Fruit fly (Drosophila melanogaster): ENCODE measurements around the gene ATPsynepsilonL.

The ATPsynepsilonL gene

dm6 chr3R:10086222-10086621, 35.4 kb upstream of the ATPsynepsilonL start:
- TF ChIP-seq tai (GFP tag; optimal IDR thresholded peaks at IDR 0.05) = no peak
- TF ChIP-seq HLH106 (tag; optimal IDR thresholded peaks at IDR 0.05) = no peak
- no peak for TF ChIP-seq N (GFP tag; optimal IDR thresholded peaks at IDR 0.05)
- TF ChIP-seq br (GFP tag; optimal IDR thresholded peaks at IDR 0.05) = no peak

- TF ChIP-seq tai (GFP tag; optimal IDR thresholded peaks at IDR 0.05) = peak; percentile 18
- TF ChIP-seq lola (GFP tag; optimal IDR thresholded peaks at IDR 0.05) = no peak
- TF ChIP-seq woc (GFP tag; optimal IDR thresholded peaks at IDR 0.05) = no peak
- no peak for TF ChIP-seq dl (GFP tag; optimal IDR thresholded peaks at IDR 0.05; ENCODE audit: insufficient read depth in 1 of 2, partially characterized antibody in 2 of 2)
- no peak for TF ChIP-seq dsf (GFP tag; optimal IDR thresholded peaks at IDR 0.05; ENCODE audit: borderline replicate concordance)
These were observed 34.9 kb upstream of the ATPsynepsilonL start for dm6 chr3R:10086683-10087082.

dm6 chr3R:10087206-10087927, 34.2 kb upstream of the ATPsynepsilonL start:
- TF ChIP-seq CG32264 (GFP tag; optimal IDR thresholded peaks at IDR 0.05) = peak; percentile 54
- peak; percentile 69 for TF ChIP-seq Mio (GFP tag; optimal IDR thresholded peaks at IDR 0.05)
- TF ChIP-seq Sp1 (GFP tag; optimal IDR thresholded peaks at IDR 0.05) = peak; percentile 84
- peak; percentile 53 for TF ChIP-seq sage (GFP tag; optimal IDR thresholded peaks at IDR 0.05)
- peak; percentile 69 for TF ChIP-seq dmrt93B (GFP tag; optimal IDR thresholded peaks at IDR 0.05)
- TF ChIP-seq Dif (GFP tag; optimal IDR thresholded peaks at IDR 0.05; ENCODE audit: partially characterized antibody) = peak; percentile 94
- peak; percentile 92 for TF ChIP-seq Hnf4 (GFP tag; optimal IDR thresholded peaks at IDR 0.05)
- peak; percentile 81 for TF ChIP-seq Jra (GFP tag; optimal IDR thresholded peaks at IDR 0.05)
- peak; percentile 47 for TF ChIP-seq lola (GFP tag; optimal IDR thresholded peaks at IDR 0.05)
- peak; percentile 33 for TF ChIP-seq CG9705 (GFP tag; optimal IDR thresholded peaks at IDR 0.05)
- no peak for TF ChIP-seq pan (optimal IDR thresholded peaks at IDR 0.05)
- TF ChIP-seq tai (GFP tag; optimal IDR thresholded peaks at IDR 0.05) = peak; percentile 92
- TF ChIP-seq Abd-B (GFP tag; optimal IDR thresholded peaks at IDR 0.05) = peak; percentile 8
- TF ChIP-seq HLH106 (tag; optimal IDR thresholded peaks at IDR 0.05) = peak; percentile 84
- TF ChIP-seq Rel (GFP tag; optimal IDR thresholded peaks at IDR 0.05) = peak; percentile 24
- TF ChIP-seq Rel (tag; optimal IDR thresholded peaks at IDR 0.05) = peak; percentile 51
- TF ChIP-seq woc (GFP tag; optimal IDR thresholded peaks at IDR 0.05) = peak; percentile 92
- peak; percentile 62 for TF ChIP-seq sv (GFP tag; optimal IDR thresholded peaks at IDR 0.05)
- TF ChIP-seq fru (GFP tag; optimal IDR thresholded peaks at IDR 0.05) = peak; percentile 93
- peak; percentile 95 for TF ChIP-seq h (GFP tag; optimal IDR thresholded peaks at IDR 0.05)
- no peak for TF ChIP-seq usp (GFP tag; optimal IDR thresholded peaks at IDR 0.05)
- TF ChIP-seq brk (GFP tag; optimal IDR thresholded peaks at IDR 0.05) = peak; percentile 44
- TF ChIP-seq Hr78 (GFP tag; optimal IDR thresholded peaks at IDR 0.05) = no peak
- TF ChIP-seq br (GFP tag; optimal IDR thresholded peaks at IDR 0.05) = peak; percentile 94
- TF ChIP-seq jim (GFP tag; optimal IDR thresholded peaks at IDR 0.05) = peak; percentile 17
- peak; percentile 94 for TF ChIP-seq rgr (GFP tag; optimal IDR thresholded peaks at IDR 0.05)
- TF ChIP-seq OdsH (GFP tag; optimal IDR thresholded peaks at IDR 0.05) = peak; percentile 94
- TF ChIP-seq GATAd (GFP tag; optimal IDR thresholded peaks at IDR 0.05) = no peak
- peak; percentile 81 to 84 for TF ChIP-seq dl (GFP tag; optimal IDR thresholded peaks at IDR 0.05; ENCODE audit: insufficient read depth in 1 of 2, partially characterized antibody in 2 of 2)
- peak; percentile 95 for TF ChIP-seq ey (GFP tag; optimal IDR thresholded peaks at IDR 0.05)
- TF ChIP-seq Vsx2 (GFP tag; optimal IDR thresholded peaks at IDR 0.05; ENCODE audit: partially characterized antibody) = peak; percentile 79
- TF ChIP-seq psq (GFP tag; optimal IDR thresholded peaks at IDR 0.05) = peak; percentile 99
- no peak for TF ChIP-seq Myc (optimal IDR thresholded peaks at IDR 0.05)
- peak; percentile 25 for TF ChIP-seq N (GFP tag; optimal IDR thresholded peaks at IDR 0.05)
- TF ChIP-seq Dfd (GFP tag; optimal IDR thresholded peaks at IDR 0.05) = no peak
- TF ChIP-seq Hr83 (GFP tag; optimal IDR thresholded peaks at IDR 0.05; ENCODE audit: poor library complexity, severe bottlenecking) = peak; percentile 77
- peak; percentile 42 for TF ChIP-seq CrebA (GFP tag; optimal IDR thresholded peaks at IDR 0.05; ENCODE audit: borderline replicate concordance)
- TF ChIP-seq foxo (GFP tag; optimal IDR thresholded peaks at IDR 0.05) = peak; percentile 52 to 96
- TF ChIP-seq dsf (GFP tag; optimal IDR thresholded peaks at IDR 0.05; ENCODE audit: borderline replicate concordance) = peak; percentile 39
